Worm (Caenorhabditis elegans) whole organism, young adult: Measurements from ENCODE around the gene his-59.

Source experiments
- C17E4.6 ChIP-seq: fragments of 200-800 bp; sonication (Bioruptor generic); IDR thresholded peaks from 2 replicates; pipeline ENCODE4 v1.3.6; 2022; ENCODE audit warnings: missing genetic modification reagents, missing genetic modification characterization, missing compliant biosample characterization
- F37B4.10 ChIP-seq: fragments of 200-800 bp; sonication (Bioruptor generic); IDR thresholded peaks from 2 replicates; pipeline ENCODE4 v1.3.6; 2022; ENCODE audit warnings: missing genetic modification characterization, missing compliant biosample characterization
- F57A8.1 ChIP-seq: fragments of 200-800 bp; sonication (Bioruptor generic); optimal IDR thresholded peaks from 2 replicates; lab custom pipeline; 2018; ENCODE audit warnings: mild to moderate bottlenecking, missing genetic modification characterization, moderate library complexity, missing compliant biosample characterization
- K11D2.4 ChIP-seq: fragments of 200-800 bp; sonication (Bioruptor generic); IDR thresholded peaks from 2 replicates; pipeline ENCODE4 v1.3.6; 2022; ENCODE audit warnings: missing genetic modification reagents, missing genetic modification characterization, missing compliant biosample characterization
- T07F8.4 ChIP-seq: sonication (generic microtip); optimal IDR thresholded peaks from 2 replicates; lab custom pipeline; 2016; ENCODE audit warnings: mild to moderate bottlenecking, missing genetic modification characterization, moderate library complexity, missing compliant biosample characterization
- T26A5.8 ChIP-seq: sonication (generic microtip); optimal IDR thresholded peaks from 2 replicates; lab custom pipeline; 2016; ENCODE audit warnings: missing genetic modification characterization, missing compliant biosample characterization
- Y53F4B.3 ChIP-seq: fragments of 200-800 bp; sonication (Bioruptor generic); IDR thresholded peaks from 2 replicates; pipeline ENCODE4 v1.3.6; 2022; ENCODE audit warnings: missing genetic modification reagents, missing genetic modification characterization, missing compliant biosample characterization
- Y53G8AR.9 ChIP-seq: fragments of 200-800 bp; sonication (Bioruptor generic); conservative IDR thresholded peaks from 2 replicates; pipeline ENCODE4 v1.3.6; 2022; ENCODE audit warnings: missing genetic modification reagents, missing genetic modification characterization, missing compliant biosample characterization
- Y56A3A.18 ChIP-seq: fragments of 200-800 bp; sonication (Bioruptor generic); IDR thresholded peaks from 2 replicates; pipeline ENCODE4 v1.3.6; 2022; ENCODE audit warnings: missing genetic modification reagents, missing genetic modification characterization, missing compliant biosample characterization
- Y67H2A.10 ChIP-seq: fragments of 200-800 bp; sonication (Bioruptor generic); conservative IDR thresholded peaks from 2 replicates; pipeline ENCODE4 v1.3.6; 2022; ENCODE audit warnings: missing genetic modification reagents, missing genetic modification characterization, missing compliant biosample characterization
- akir-1 ChIP-seq: fragments of 200-800 bp; sonication (Bioruptor generic); optimal IDR thresholded peaks from 2 replicates; lab custom pipeline; 2018; ENCODE audit warnings: mild to moderate bottlenecking, missing genetic modification characterization, moderate library complexity, missing compliant biosample characterization
- aptf-2 ChIP-seq: fragments of 200-800 bp; sonication (Bioruptor generic); conservative IDR thresholded peaks from 2 replicates; pipeline ENCODE4 v1.3.6; 2022; ENCODE audit warnings: missing genetic modification reagents, missing genetic modification characterization, missing compliant biosample characterization
- attf-3 ChIP-seq: fragments of 200-800 bp; sonication (Bioruptor generic); conservative IDR thresholded peaks from 2 replicates; pipeline ENCODE4 v1.3.6; 2022; ENCODE audit warnings: missing genetic modification reagents, missing genetic modification characterization, missing compliant biosample characterization
- attf-5 ChIP-seq: fragments of 200-800 bp; sonication (Bioruptor generic); optimal IDR thresholded peaks from 2 replicates; lab custom pipeline; 2018; ENCODE audit warnings: mild to moderate bottlenecking, missing genetic modification characterization, missing compliant biosample characterization
- bed-1 ChIP-seq: fragments of 200-800 bp; sonication (Bioruptor generic); IDR thresholded peaks from 2 replicates; pipeline ENCODE4 v1.3.6; 2022; ENCODE audit warnings: missing genetic modification reagents, missing genetic modification characterization, missing compliant biosample characterization
- bed-2 ChIP-seq: fragments of 200-800 bp; sonication (Bioruptor generic); IDR thresholded peaks from 2 replicates; pipeline ENCODE4 v1.3.6; 2022; ENCODE audit warnings: missing genetic modification reagents, missing genetic modification characterization, missing compliant biosample characterization
- ccch-3 ChIP-seq: fragments of 200-800 bp; sonication (Bioruptor generic); optimal IDR thresholded peaks from 2 replicates; lab custom pipeline; 2018; ENCODE audit warnings: mild to moderate bottlenecking, missing genetic modification characterization, missing compliant biosample characterization
- cebp-2 ChIP-seq: fragments of 200-800 bp; sonication (Bioruptor generic); IDR thresholded peaks from 2 replicates; pipeline ENCODE4 v1.3.6; 2022; ENCODE audit warnings: missing genetic modification characterization, missing compliant biosample characterization
- ceh-100 ChIP-seq: fragments of 200-800 bp; sonication (Bioruptor generic); IDR thresholded peaks from 2 replicates; pipeline ENCODE4 v1.3.6; 2022; ENCODE audit warnings: missing genetic modification reagents, missing genetic modification characterization, missing compliant biosample characterization
- ceh-40 ChIP-seq: fragments of 200-800 bp; sonication (Bioruptor generic); IDR thresholded peaks from 2 replicates; pipeline ENCODE4 v1.3.6; 2022; ENCODE audit warnings: missing genetic modification characterization, missing compliant biosample characterization
- ceh-91 ChIP-seq: fragments of 200-800 bp; sonication (Bioruptor generic); IDR thresholded peaks from 2 replicates; pipeline ENCODE4 v1.3.6; 2022; ENCODE audit warnings: missing genetic modification reagents, missing genetic modification characterization, missing compliant biosample characterization
- chd-7 ChIP-seq: sonication (generic microtip); optimal IDR thresholded peaks from 2 replicates; lab custom pipeline; 2016; ENCODE audit warnings: mild to moderate bottlenecking, missing genetic modification characterization, moderate library complexity, missing compliant biosample characterization
- gei-17 ChIP-seq: fragments of 200-800 bp; sonication (Bioruptor generic); optimal IDR thresholded peaks from 2 replicates; lab custom pipeline; 2018; ENCODE audit warnings: mild to moderate bottlenecking, missing genetic modification characterization, missing compliant biosample characterization
- him-1 ChIP-seq: sonication (generic microtip); optimal IDR thresholded peaks from 2 replicates; lab custom pipeline; 2016; ENCODE audit warnings: missing genotype, missing genetic modification reagents, missing genetic modification characterization, missing compliant biosample characterization
- hlh-12 ChIP-seq: sonication (generic microtip); optimal IDR thresholded peaks from 2 replicates; lab custom pipeline; 2016; ENCODE audit warnings: missing genetic modification characterization, missing compliant biosample characterization
- hmg-20 ChIP-seq: fragments of 200-800 bp; sonication (Bioruptor generic); IDR thresholded peaks from 2 replicates; pipeline ENCODE4 v1.3.6; 2022; ENCODE audit warnings: missing genetic modification reagents, missing genetic modification characterization, missing compliant biosample characterization
- lag-1 ChIP-seq: fragments of 200-800 bp; sonication (Bioruptor generic); IDR thresholded peaks from 2 replicates; pipeline ENCODE4 v1.3.6; 2022; ENCODE audit warnings: missing genetic modification reagents, missing genetic modification characterization, missing compliant biosample characterization
- let-526 ChIP-seq: fragments of 200-800 bp; sonication (Bioruptor generic); IDR thresholded peaks from 2 replicates; pipeline ENCODE4 v1.3.6; 2022; ENCODE audit warnings: missing genetic modification reagents, missing genetic modification characterization, missing compliant biosample characterization
- let-607 ChIP-seq, 2 experiments: fragments of 200-800 bp in 1 of 2; sonication (Bioruptor generic) in 1 of 2; sonication (generic microtip) in 1 of 2; optimal IDR thresholded peaks; 2 replicates each; lab custom pipeline; 2016 to 2018; ENCODE audit warnings: mild to moderate bottlenecking in 2 of 2, missing compliant biosample characterization in 2 of 2, missing genetic modification characterization in 2 of 2, moderate library complexity in 2 of 2, missing genotype in 1 of 2
- lin-26 ChIP-seq: fragments of 200-800 bp; sonication (Bioruptor generic); IDR thresholded peaks from 2 replicates; pipeline ENCODE4 v1.3.6; 2022; ENCODE audit warnings: missing genetic modification reagents, missing genetic modification characterization, missing compliant biosample characterization
- lin-54 ChIP-seq: fragments of 200-800 bp; sonication (Bioruptor generic); optimal IDR thresholded peaks from 2 replicates; lab custom pipeline; 2018; ENCODE audit warnings: mild to moderate bottlenecking, missing genetic modification characterization, missing compliant biosample characterization
- lir-1 ChIP-seq: fragments of 200-800 bp; sonication (Bioruptor generic); conservative IDR thresholded peaks from 2 replicates; pipeline ENCODE4 v1.3.6; 2022; ENCODE audit warnings: missing genetic modification reagents, missing genetic modification characterization, missing compliant biosample characterization
- lsl-1 ChIP-seq: fragments of 200-800 bp; sonication (Bioruptor generic); optimal IDR thresholded peaks from 2 replicates; lab custom pipeline; 2018; ENCODE audit warnings: mild to moderate bottlenecking, missing genetic modification characterization, moderate library complexity, missing compliant biosample characterization
- madf-10 ChIP-seq: sonication (generic microtip); optimal IDR thresholded peaks from 2 replicates; lab custom pipeline; 2016; ENCODE audit warnings: mild to moderate bottlenecking, missing genetic modification characterization, missing compliant biosample characterization
- madf-6 ChIP-seq: fragments of 200-800 bp; sonication (Bioruptor generic); IDR thresholded peaks from 2 replicates; pipeline ENCODE4 v1.3.6; 2022; ENCODE audit warnings: missing genetic modification reagents, missing genetic modification characterization, missing compliant biosample characterization
- mes-4 ChIP-seq: sonication (generic microtip); optimal IDR thresholded peaks from 2 replicates; lab custom pipeline; 2016; ENCODE audit warnings: missing genotype, missing genetic modification characterization, missing compliant biosample characterization
- mxl-1 ChIP-seq: sonication (generic microtip); optimal IDR thresholded peaks from 2 replicates; lab custom pipeline; 2016; ENCODE audit warnings: missing genetic modification characterization, missing compliant biosample characterization
- nfyb-1 ChIP-seq: fragments of 200-800 bp; sonication (Bioruptor generic); IDR thresholded peaks from 2 replicates; pipeline ENCODE4 v1.3.6; 2022; ENCODE audit warnings: missing genetic modification reagents, missing genetic modification characterization, missing compliant biosample characterization
- nhr-27 ChIP-seq: fragments of 200-800 bp; sonication (Bioruptor generic); optimal IDR thresholded peaks from 2 replicates; lab custom pipeline; 2018; ENCODE audit warnings: mild to moderate bottlenecking, missing genetic modification characterization, moderate library complexity, missing compliant biosample characterization
- pbrm-1 ChIP-seq: fragments of 200-800 bp; sonication (Bioruptor generic); IDR thresholded peaks from 2 replicates; pipeline ENCODE4 v1.3.6; 2022; ENCODE audit warnings: missing genetic modification reagents, missing genetic modification characterization, missing compliant biosample characterization
- pha-4 ChIP-seq: fragments of 150-350 bp; sonication (generic microtip); optimal IDR thresholded peaks from 2 replicates; lab custom pipeline; 2014; ENCODE audit warnings: missing biosample characterization, missing genetic modification reagents, missing genetic modification characterization
- rcor-1 ChIP-seq: fragments of 200-800 bp; sonication (Bioruptor generic); IDR thresholded peaks from 2 replicates; pipeline ENCODE4 v1.3.6; 2022; ENCODE audit warnings: missing genetic modification reagents, missing genetic modification characterization, missing compliant biosample characterization
- rec-8 ChIP-seq, 2 experiments: sonication (generic microtip); optimal IDR thresholded peaks; 2 replicates each; lab custom pipeline; 2016; ENCODE audit warnings: mild to moderate bottlenecking in 2 of 2, missing genetic modification characterization in 2 of 2, missing genetic modification reagents in 2 of 2, missing genotype in 2 of 2, missing biosample characterization in 1 of 2, missing compliant biosample characterization in 1 of 2, moderate library complexity in 1 of 2
- snpc-4 ChIP-seq, 5 experiments: fragments of 150-350 bp in 1 of 5; sonication (generic microtip) in 4 of 5; optimal IDR thresholded peaks; 2 replicates each; lab custom pipeline; 2014 to 2018; ENCODE audit warnings: missing genetic modification characterization in 5 of 5, missing biosample characterization in 3 of 5, antibody characterized with exemption in 2 of 5, mild to moderate bottlenecking in 2 of 5, missing compliant biosample characterization in 2 of 5, missing genotype in 2 of 5, moderate library complexity in 2 of 5, missing genetic modification reagents in 1 of 5
- tbp1 ChIP-seq: fragments of 200-800 bp; sonication (Bioruptor generic); optimal IDR thresholded peaks from 2 replicates; lab custom pipeline; 2018; ENCODE audit warnings: mild to moderate bottlenecking, missing genetic modification characterization, missing compliant biosample characterization
- tbx-9 ChIP-seq: sonication (generic microtip); optimal IDR thresholded peaks from 2 replicates; lab custom pipeline; 2016; ENCODE audit warnings: borderline replicate concordance, missing genetic modification characterization, inconsistent platforms, missing compliant biosample characterization
- tlf-1 ChIP-seq: fragments of 200-800 bp; sonication (Bioruptor generic); optimal IDR thresholded peaks from 2 replicates; lab custom pipeline; 2018; ENCODE audit warnings: mild to moderate bottlenecking, missing genetic modification characterization, missing compliant biosample characterization
- unc-62 ChIP-seq: fragments of 150-350 bp; optimal IDR thresholded peaks from 2 replicates; lab custom pipeline; 2014; ENCODE audit warnings: missing biosample characterization, missing genetic modification reagents, missing genetic modification characterization
- ztf-28 ChIP-seq: fragments of 200-800 bp; sonication (Bioruptor generic); IDR thresholded peaks from 2 replicates; pipeline ENCODE4 v1.3.6; 2022; ENCODE audit warnings: missing genetic modification reagents, missing genetic modification characterization, missing compliant biosample characterization

Gene his-59

ce11 chrIV:7507305-7507704, 19.3 kb downstream of the his-59 start (continued):
- no peak for TF ChIP-seq attf-5 (GFP tag; lab: Kevin White, UChicago)
- TF ChIP-seq T07F8.4 (tag; lab: Kevin White, UChicago), result no peak
- TF ChIP-seq let-526 (GFP tag; lab: Robert Waterston, UW), result no peak
- TF ChIP-seq hmg-20 (GFP tag; lab: Robert Waterston, UW), result no peak
- TF ChIP-seq lir-1 (GFP tag; lab: Robert Waterston, UW), result no peak
- TF ChIP-seq ceh-40 (GFP tag; lab: Robert Waterston, UW), result 0 out of 2 replicates have a peak, but pooled peaks have one; percentile 62
- 0 out of 2 replicates have a peak, but pooled peaks have one; percentile 51 for TF ChIP-seq Y67H2A.10 (GFP tag; lab: Robert Waterston, UW)
- TF ChIP-seq madf-10 (tag; lab: Kevin White, UChicago), result no peak
- no peak for TF ChIP-seq F37B4.10 (GFP tag; lab: Robert Waterston, UW)
- no peak for TF ChIP-seq hlh-12
- TF ChIP-seq Y53F4B.3 (GFP tag; lab: Robert Waterston, UW), result no peak
- TF ChIP-seq ceh-100 (GFP tag; lab: Robert Waterston, UW), result no peak
- TF ChIP-seq pha-4 (tag; lab: Kevin White, UChicago), result no peak
- no peak for TF ChIP-seq gei-17 (GFP tag; lab: Kevin White, UChicago)
- TF ChIP-seq him-1 (tag; lab: Kevin White, UChicago), result no peak
- no peak for TF ChIP-seq ccch-3 (GFP tag; lab: Kevin White, UChicago)
- no peak for TF ChIP-seq bed-2 (GFP tag; lab: Robert Waterston, UW)
- TF ChIP-seq lin-26 (GFP tag; lab: Robert Waterston, UW), result no peak
- TF ChIP-seq T26A5.8 (tag; lab: Kevin White, UChicago), result no peak
- no peak for TF ChIP-seq nhr-27
- TF ChIP-seq tbx-9 (tag; lab: Kevin White, UChicago), result no peak
- TF ChIP-seq chd-7 (tag; lab: Kevin White, UChicago), result no peak
- TF ChIP-seq Y53G8AR.9 (GFP tag; lab: Robert Waterston, UW), result peak; percentile 47; the same call in 1 of the 2 replicates
- no peak for TF ChIP-seq rcor-1 (GFP tag; lab: Robert Waterston, UW)
- TF ChIP-seq unc-62, result no peak
- TF ChIP-seq bed-1, result no peak
- TF ChIP-seq Y56A3A.18 (GFP tag; lab: Robert Waterston, UW), result no peak
- TF ChIP-seq attf-3 (GFP tag; lab: Robert Waterston, UW), result no peak
- no peak for TF ChIP-seq rec-8 (tag; optimal IDR thresholded peaks at IDR 0.05; lab: Kevin White, UChicago)
- TF ChIP-seq F57A8.1 (GFP tag; lab: Kevin White, UChicago), result no peak
- TF ChIP-seq ztf-28 (GFP tag; lab: Robert Waterston, UW), result no peak
- no peak for TF ChIP-seq mxl-1 (tag; lab: Kevin White, UChicago)
- TF ChIP-seq nfyb-1 (GFP tag; lab: Robert Waterston, UW), result no peak
- TF ChIP-seq lsl-1 (GFP tag; lab: Kevin White, UChicago), result no peak
- TF ChIP-seq madf-6 (GFP tag; lab: Robert Waterston, UW), result no peak
- TF ChIP-seq lin-54 (GFP tag; lab: Kevin White, UChicago), result peak; percentile 21
- no peak for TF ChIP-seq let-607 (tag; optimal IDR thresholded peaks at IDR 0.05; lab: Kevin White, UChicago)
- no peak for TF ChIP-seq C17E4.6 (GFP tag; lab: Robert Waterston, UW)
- no peak for TF ChIP-seq K11D2.4 (GFP tag; lab: Robert Waterston, UW)
- no peak for TF ChIP-seq snpc-4 (GFP tag; optimal IDR thresholded peaks at IDR 0.05; lab: Kevin White, UChicago)
- no peak for TF ChIP-seq snpc-4 (tag; optimal IDR thresholded peaks at IDR 0.05; lab: Kevin White, UChicago)
- TF ChIP-seq lag-1, result no peak
- TF ChIP-seq mes-4 (tag; lab: Kevin White, UChicago), result no peak
- no peak for TF ChIP-seq cebp-2 (GFP tag; lab: Robert Waterston, UW)
- peak; percentile 37; the same call in 1 of the 2 replicates for TF ChIP-seq pbrm-1
- TF ChIP-seq tbp1 (GFP tag; lab: Kevin White, UChicago), result no peak
- no peak for TF ChIP-seq aptf-2 (GFP tag; lab: Robert Waterston, UW)
- TF ChIP-seq ceh-91, result no peak
- no peak for TF ChIP-seq tlf-1 (GFP tag; lab: Kevin White, UChicago)
- TF ChIP-seq akir-1 (GFP tag; lab: Kevin White, UChicago), result no peak
